Fruit fly (Drosophila melanogaster): ENCODE results near the gene tara.

Gene tara

dm6 chr3R:16249829-16250814 lies 24.7 kb downstream of the tara start (continued):
- peak; percentile 87 for TF ChIP-seq CG13894 (tag; optimal IDR thresholded peaks at IDR 0.05)
- TF ChIP-seq gt (GFP tag; IDR thresholded peaks at IDR 0.05) = no peak
- peak; percentile 9 for TF ChIP-seq Bteb2 (GFP tag; optimal IDR thresholded peaks at IDR 0.05)
- TF ChIP-seq CG31224 (GFP tag; IDR thresholded peaks at IDR 0.05) = no peak
- TF ChIP-seq Hr39 (optimal IDR thresholded peaks at IDR 0.05) = no peak
- no peak for TF ChIP-seq CG4424 (GFP tag; optimal IDR thresholded peaks at IDR 0.05)
- TF ChIP-seq CG4617 (GFP tag; optimal IDR thresholded peaks at IDR 0.05; ENCODE audit: borderline replicate concordance) = no peak
- peak; percentile 86 for TF ChIP-seq ftz-f1 (GFP tag; optimal IDR thresholded peaks at IDR 0.05)
- TF ChIP-seq CG4707 (GFP tag; optimal IDR thresholded peaks at IDR 0.05) = no peak
- peak; percentile 73 for TF ChIP-seq BEAF-32 (GFP tag; optimal IDR thresholded peaks at IDR 0.05)
- no peak for TF ChIP-seq danr (GFP tag; IDR thresholded peaks at IDR 0.05)
- peak; percentile 51 for TF ChIP-seq lilli (GFP tag; optimal IDR thresholded peaks at IDR 0.05)
- peak; percentile 12 for TF ChIP-seq eyg (GFP tag; optimal IDR thresholded peaks at IDR 0.05)
- TF ChIP-seq CG8388 (GFP tag; optimal IDR thresholded peaks at IDR 0.05) = no peak
- no peak for TF ChIP-seq z (GFP tag; IDR thresholded peaks at IDR 0.05)
- TF ChIP-seq D (optimal IDR thresholded peaks at IDR 0.05) = peak; percentile 86
- TF ChIP-seq D (GFP tag; optimal IDR thresholded peaks at IDR 0.05) = peak; percentile 16
- TF ChIP-seq CG15269 (tag; optimal IDR thresholded peaks at IDR 0.05) = peak; percentile 61
- no peak for TF ChIP-seq fru (optimal IDR thresholded peaks at IDR 0.05)
- TF ChIP-seq CG10565 (GFP tag; optimal IDR thresholded peaks at IDR 0.05) = no peak
- TF ChIP-seq CG6272 (GFP tag; IDR thresholded peaks at IDR 0.05) = no peak
- peak; percentile 23 for TF ChIP-seq dmrt99B (tag; optimal IDR thresholded peaks at IDR 0.05)
- TF ChIP-seq her (GFP tag; optimal IDR thresholded peaks at IDR 0.05) = peak; percentile 30
- peak; percentile 96 for TF ChIP-seq CG15514 (GFP tag; optimal IDR thresholded peaks at IDR 0.05)
- no peak for TF ChIP-seq kah (GFP tag; optimal IDR thresholded peaks at IDR 0.05)
- TF ChIP-seq sisA (GFP tag; IDR thresholded peaks at IDR 0.05) = no peak
- TF ChIP-seq Dref (GFP tag; IDR thresholded peaks at IDR 0.05) = no peak
- TF ChIP-seq Lhr (GFP tag; optimal IDR thresholded peaks at IDR 0.05) = no peak
- TF ChIP-seq sens (GFP tag) = peak; percentile 92
- TF ChIP-seq Nf-YA (GFP tag; IDR thresholded peaks at IDR 0.05) = no peak
- TF ChIP-seq jumu (GFP tag; optimal IDR thresholded peaks at IDR 0.05) = peak; percentile 2
- TF ChIP-seq run (tag; optimal IDR thresholded peaks at IDR 0.05) = no peak
- peak; percentile 63 for TF ChIP-seq Sry-β (GFP tag; optimal IDR thresholded peaks at IDR 0.05)

- TF ChIP-seq oc (tag; optimal IDR thresholded peaks at IDR 0.05) (peak; percentile 69), nerfin-1 (tag; optimal IDR thresholded peaks at IDR 0.05) (peak; percentile 8), CG11723 (GFP tag; optimal IDR thresholded peaks at IDR 0.05) (no peak), zen (tag; optimal IDR thresholded peaks at IDR 0.05) (peak; percentile 94), tll (GFP tag; optimal IDR thresholded peaks at IDR 0.05) (peak in 1 of 2 experiments; percentile 60), kni (GFP tag; optimal IDR thresholded peaks at IDR 0.05) (peak; percentile 50), D (optimal IDR thresholded peaks at IDR 0.05) (peak; percentile 93), D (GFP tag; optimal IDR thresholded peaks at IDR 0.05) (no peak), CG13894 (tag; optimal IDR thresholded peaks at IDR 0.05) (peak; percentile 16), gsb-n (tag; optimal IDR thresholded peaks at IDR 0.05) (peak; percentile 67), pros (GFP tag; optimal IDR thresholded peaks at IDR 0.05) (peak; percentile 99), hth (optimal IDR thresholded peaks at IDR 0.05) (peak; percentile 89), zfh1 (GFP tag; IDR thresholded peaks at IDR 0.05) (no peak), maf-S (GFP tag; optimal IDR thresholded peaks at IDR 0.05) (no peak), CG8281 (tag; optimal IDR thresholded peaks at IDR 0.05) (peak; percentile 36), CG15479 (GFP tag; optimal IDR thresholded peaks at IDR 0.05) (peak; percentile 72), insv (GFP tag; optimal IDR thresholded peaks at IDR 0.05) (peak in 1 of 2 experiments; percentile 78), Ets65A (GFP tag) (peak; percentile 51), CG15011 (GFP tag; optimal IDR thresholded peaks at IDR 0.05) (no peak)
Observed at dm6 chr3R:16251270-16251925, 25.9 kb downstream of the tara start.
